Worm (Caenorhabditis elegans) whole organism, L2 larva: Measurements from ENCODE around the gene T22B2.2.

Experiments
- alr-1 ChIP-seq: fragments of 150-350 bp; optimal IDR thresholded peaks from 2 replicates; lab custom pipeline; 2014; ENCODE audit warnings: missing biosample characterization, missing genetic modification characterization
- aly-2 ChIP-seq: fragments of 150-350 bp; optimal IDR thresholded peaks from 2 replicates; lab custom pipeline; 2014; ENCODE audit warnings: missing biosample characterization, missing genetic modification characterization
- ama-1 ChIP-seq: fragments of 150-350 bp; optimal IDR thresholded peaks from 2 replicates; lab custom pipeline; 2018; ENCODE audit warnings: inconsistent platforms
- ceh-82 ChIP-seq: fragments of 150-350 bp; optimal IDR thresholded peaks from 2 replicates; lab custom pipeline; 2014; ENCODE audit warnings: missing biosample characterization, missing genetic modification characterization
- elt-3 ChIP-seq: sonication (generic microtip); optimal IDR thresholded peaks from 2 replicates; lab custom pipeline; 2017; ENCODE audit warnings: missing biosample characterization, missing genetic modification characterization
- gmeb-1 ChIP-seq: fragments of 150-350 bp; optimal IDR thresholded peaks from 2 replicates; lab custom pipeline; 2014; ENCODE audit warnings: missing biosample characterization, missing genetic modification characterization
- lsy-2 ChIP-seq, 2 experiments: fragments of 150-350 bp in 1 of 2; sonication (generic microtip) in 1 of 2; optimal IDR thresholded peaks; 2 replicates each; lab custom pipeline; 2014 to 2017; ENCODE audit warnings: missing biosample characterization in 2 of 2, missing genetic modification characterization in 2 of 2
- mdl-1 ChIP-seq, 2 experiments: fragments of 150-350 bp in 1 of 2; sonication (generic microtip) in 1 of 2; optimal IDR thresholded peaks; 2 replicates each; lab custom pipeline; 2017; ENCODE audit warnings: missing biosample characterization in 2 of 2, missing genetic modification characterization in 2 of 2
- nhr-10 ChIP-seq: sonication (generic microtip); optimal IDR thresholded peaks from 2 replicates; lab custom pipeline; 2017; ENCODE audit warnings: missing biosample characterization, missing genetic modification characterization
- nhr-25 ChIP-seq: fragments of 150-350 bp; sonication (generic microtip); optimal IDR thresholded peaks from 3 replicates; lab custom pipeline; 2014; ENCODE audit warnings: missing biosample characterization, missing genetic modification characterization
- nhr-6 ChIP-seq: fragments of 150-350 bp; optimal IDR thresholded peaks from 2 replicates; lab custom pipeline; 2014; ENCODE audit warnings: missing biosample characterization, missing genetic modification characterization
- nhr-77 ChIP-seq: fragments of 150-350 bp; optimal IDR thresholded peaks from 2 replicates; lab custom pipeline; 2014; ENCODE audit warnings: missing biosample characterization, missing genetic modification characterization
- unc-39 ChIP-seq: fragments of 150-350 bp; optimal IDR thresholded peaks from 2 replicates; lab custom pipeline; 2014; ENCODE audit warnings: missing biosample characterization, missing genetic modification characterization
- unc-62 ChIP-seq: fragments of 150-350 bp; optimal IDR thresholded peaks from 2 replicates; lab custom pipeline; 2014; ENCODE audit warnings: missing biosample characterization, missing genetic modification reagents, missing genetic modification characterization

DNA sequence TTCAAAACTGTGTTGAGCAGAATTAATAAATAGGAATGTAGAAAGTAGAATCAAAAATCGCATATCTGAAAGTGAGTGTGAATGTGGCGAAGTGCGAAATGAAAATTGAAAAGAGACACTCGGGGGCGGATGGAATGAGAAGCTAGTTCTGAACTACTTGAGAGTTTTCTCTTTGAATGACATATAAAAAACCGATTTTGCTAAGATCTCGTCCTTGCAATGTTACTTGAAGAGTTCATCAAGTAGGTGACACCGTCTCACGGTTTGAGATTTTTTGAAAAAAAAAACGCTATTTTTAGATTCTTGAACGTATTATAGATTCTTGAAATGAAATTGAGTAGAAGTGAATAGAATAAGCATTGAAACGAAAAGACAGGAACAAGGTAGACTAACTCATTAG lies 46.1 kb downstream of the T22B2.2 start, which contains the start of gene C16B8.2:
- TF ChIP-seq nhr-6 (tag; lab: Kevin White, UChicago) (no peak), unc-39 (tag; lab: Kevin White, UChicago) (no peak), nhr-25 (tag; lab: Kevin White, UChicago) (no peak), nhr-10 (tag; lab: Kevin White, UChicago) (no peak), ceh-82 (tag; lab: Kevin White, UChicago) (no peak), unc-62 (GFP tag; lab: Kevin White, UChicago) (no peak), lsy-2 (tag; optimal IDR thresholded peaks at IDR 0.05; lab: Kevin White, UChicago) (no peak), ama-1 (lab: Kevin White, UChicago) (no peak), aly-2 (tag; lab: Kevin White, UChicago) (no peak), nhr-77 (tag; lab: Kevin White, UChicago) (no peak), elt-3 (tag; lab: Kevin White, UChicago) (no peak), gmeb-1 (no peak), mdl-1 (tag; optimal IDR thresholded peaks at IDR 0.05; lab: Kevin White, UChicago) (no peak), alr-1 (no peak)
